Fruit fly (Drosophila melanogaster) whole organism, adult: Measurements from ENCODE around the gene zfh2.

ENCODE experiments used
- CG11617 ChIP-seq: fragments of 200-800 bp; sonication (Bioruptor generic); optimal IDR thresholded peaks from 2 replicates; lab custom pipeline; 2017; ENCODE audit warnings: mild to moderate bottlenecking, missing biosample characterization, missing genetic modification reagents, missing genetic modification characterization
- CG12768 ChIP-seq: fragments of 200-800 bp; sonication (Bioruptor generic); optimal IDR thresholded peaks from 2 replicates; lab custom pipeline; 2017; ENCODE audit warnings: missing biosample characterization, missing genetic modification characterization, mild to moderate bottlenecking, moderate library complexity, missing genetic modification reagents
- CG14711 ChIP-seq: fragments of 200-800 bp; sonication (Bioruptor generic); optimal IDR thresholded peaks from 2 replicates; lab custom pipeline; 2018; ENCODE audit warnings: missing biosample characterization, mild to moderate bottlenecking, missing genetic modification characterization, moderate library complexity
- CG5204 ChIP-seq: fragments of 200-800 bp; sonication (Bioruptor generic); optimal IDR thresholded peaks from 2 replicates; lab custom pipeline; 2016; ENCODE audit warnings: missing biosample characterization, missing genetic modification characterization
- CG7045 ChIP-seq: fragments of 200-800 bp; sonication (Bioruptor generic); optimal IDR thresholded peaks from 2 replicates; lab custom pipeline; 2017; ENCODE audit warnings: missing biosample characterization, mild to moderate bottlenecking, missing genetic modification characterization
- CG7101 ChIP-seq: fragments of 200-800 bp; sonication (Bioruptor generic); optimal IDR thresholded peaks from 2 replicates; lab custom pipeline; 2018; ENCODE audit warnings: missing biosample characterization, mild to moderate bottlenecking, missing genetic modification characterization, moderate library complexity
- Crg-1 ChIP-seq: fragments of 200-800 bp; sonication (Bioruptor generic); optimal IDR thresholded peaks from 2 replicates; lab custom pipeline; 2016; ENCODE audit warnings: missing biosample characterization, missing genetic modification characterization
- bab1 ChIP-seq: fragments of 200-800 bp; sonication (Bioruptor generic); optimal IDR thresholded peaks from 3 replicates; lab custom pipeline; 2019; ENCODE audit warnings: missing biosample characterization, mild to moderate bottlenecking, missing genetic modification characterization, moderate library complexity
- cic ChIP-seq: fragments of 200-800 bp; sonication (Bioruptor generic); optimal IDR thresholded peaks from 2 replicates; lab custom pipeline; 2017; ENCODE audit warnings: missing biosample characterization, mild to moderate bottlenecking, missing genetic modification characterization, moderate library complexity
- kay ChIP-seq: fragments of 200-800 bp; sonication (Bioruptor generic); peaks from one replicate; lab custom pipeline; 2016; ENCODE audit warnings: missing biosample characterization, missing genetic modification characterization, borderline replicate concordance
- tj ChIP-seq: fragments of 200-800 bp; sonication (Bioruptor generic); optimal IDR thresholded peaks from 3 replicates; lab custom pipeline; 2017; ENCODE audit warnings: missing biosample characterization, mild to moderate bottlenecking, missing genetic modification characterization, moderate library complexity

DNA sequence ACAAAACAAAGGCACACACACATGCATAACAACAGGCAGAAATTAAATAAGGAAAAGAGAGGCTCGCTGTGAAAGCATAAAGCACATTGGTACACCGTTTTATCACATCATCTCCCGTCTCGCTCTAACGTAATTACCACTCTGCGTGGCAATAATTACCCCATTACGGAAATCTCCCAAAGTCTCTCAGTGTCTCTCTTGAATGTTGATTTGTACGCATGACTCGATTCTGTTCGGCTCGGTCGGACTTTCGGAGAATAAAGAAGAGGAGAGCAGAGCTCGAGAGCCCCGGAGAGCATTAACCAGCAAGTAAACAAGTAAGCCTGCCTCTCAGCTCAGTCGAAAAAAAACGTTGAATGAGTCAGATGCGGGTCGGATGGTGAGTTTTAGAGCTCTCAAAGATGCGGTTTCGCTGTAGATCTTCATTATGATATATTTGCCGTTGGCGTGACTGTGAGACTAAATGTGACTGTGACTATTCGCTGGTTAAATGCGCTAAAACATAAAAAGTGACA lies at the start of gene zfh2:
- TF ChIP-seq CG7045 (GFP tag; lab: Kevin White, UChicago) (no peak), CG5204 (GFP tag; lab: Kevin White, UChicago) (no peak), kay (GFP tag; lab: Kevin White, UChicago) (no peak), bab1 (GFP tag; lab: Kevin White, UChicago) (no peak), tj (GFP tag; lab: Kevin White, UChicago) (no peak), CG14711 (tag; lab: Kevin White, UChicago) (no peak), cic (GFP tag; lab: Kevin White, UChicago) (no peak), Crg-1 (GFP tag; lab: Kevin White, UChicago) (no peak), CG11617 (GFP tag; lab: Kevin White, UChicago) (no peak), CG7101 (no peak), CG12768 (GFP tag; lab: Kevin White, UChicago) (no peak)
